Fruit fly (Drosophila melanogaster) S2 (cell line): ENCODE data around the gene CG14731.

ENCODE experiments used
- CG8478 ChIP-seq: fragments of >200 bp; optimal IDR thresholded peaks from 2 replicates; lab custom pipeline; 2018
- CTCF ChIP-seq, 2 experiments: fragments of >200 bp; optimal IDR thresholded peaks; 2 replicates each; lab custom pipeline; 2018

- TF ChIP-seq CG8478 (lab: Kevin White, UChicago): no peak
- no peak for TF ChIP-seq CTCF (optimal IDR thresholded peaks at IDR 0.05; lab: Kevin White, UChicago)
Measured at dm6 chr3R:11971394-11971793, 40.3 kb downstream of the CG14731 start, which contains the start of gene GC2.
